Fruit fly (Drosophila melanogaster): ENCODE data around the gene CG9257.

DNA sequence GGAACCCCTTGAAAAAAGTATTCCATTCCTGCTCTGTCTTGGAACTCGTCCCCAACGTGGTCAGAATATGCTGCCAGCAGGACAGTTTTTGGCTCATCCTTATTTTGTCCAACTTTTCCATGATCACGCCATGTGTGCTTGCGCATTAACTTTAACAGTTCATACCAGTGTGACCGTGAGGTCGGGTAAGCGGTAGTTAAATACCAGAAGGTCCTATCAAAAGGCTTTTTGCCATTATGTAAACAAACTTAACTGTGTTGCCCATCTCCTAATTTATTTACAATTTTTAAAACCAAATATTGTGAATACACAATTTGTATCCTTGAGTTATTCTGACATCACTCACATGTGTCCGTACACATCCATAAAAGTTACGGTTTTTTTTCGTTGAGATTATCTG lies 45.7 kb downstream of the CG9257 start, which contains the start of gene del:
- TF ChIP-seq psq (optimal IDR thresholded peaks at IDR 0.05) (no peak), Dll (optimal IDR thresholded peaks at IDR 0.05) (no peak), EcR (GFP tag; optimal IDR thresholded peaks at IDR 0.05) (no peak), usp (GFP tag; optimal IDR thresholded peaks at IDR 0.05) (no peak), pan (optimal IDR thresholded peaks at IDR 0.05) (no peak)
